Worm (Caenorhabditis elegans) whole organism, L4 larva: ENCODE measurements around the gene M04G7.1.

Experiments used
- D1046.2 ChIP-seq: fragments of 200-800 bp; sonication (Bioruptor generic); IDR thresholded peaks from 2 replicates; pipeline ENCODE4 v1.3.6; 2022; ENCODE audit warnings: missing genetic modification characterization, missing compliant biosample characterization
- F26F4.8 ChIP-seq: fragments of 200-800 bp; sonication (Bioruptor generic); conservative IDR thresholded peaks from 2 replicates; pipeline ENCODE4 v1.3.6; 2022; ENCODE audit warnings: missing genetic modification characterization, missing compliant biosample characterization
- T20F7.1 ChIP-seq: fragments of 200-800 bp; sonication (Bioruptor generic); optimal IDR thresholded peaks from 2 replicates; lab custom pipeline; 2018; ENCODE audit warnings: mild to moderate bottlenecking, missing genetic modification characterization, missing compliant biosample characterization
- Y105C5A.15 ChIP-seq: fragments of 200-800 bp; sonication (Bioruptor generic); IDR thresholded peaks from 2 replicates; pipeline ENCODE4 v1.3.6; 2022; ENCODE audit warnings: missing genetic modification characterization, missing compliant biosample characterization
- Y5F2A.4 ChIP-seq: fragments of 200-800 bp; sonication (Bioruptor generic); optimal IDR thresholded peaks from 2 replicates; lab custom pipeline; 2018; ENCODE audit warnings: mild to moderate bottlenecking, missing genetic modification characterization, missing compliant biosample characterization
- Y75B8A.6 ChIP-seq: fragments of 200-800 bp; sonication (Bioruptor generic); IDR thresholded peaks from 2 replicates; pipeline ENCODE4 v1.3.6; 2022; ENCODE audit warnings: missing genetic modification reagents, missing genetic modification characterization, missing compliant biosample characterization
- arid-1 ChIP-seq: fragments of 200-800 bp; sonication (Bioruptor generic); conservative IDR thresholded peaks from 2 replicates; pipeline ENCODE4 v1.3.6; 2022; ENCODE audit warnings: missing genetic modification reagents, missing genetic modification characterization, missing compliant biosample characterization
- attf-4 ChIP-seq: sonication (generic microtip); optimal IDR thresholded peaks from 3 replicates; lab custom pipeline; 2017; ENCODE audit warnings: missing biosample characterization, missing genetic modification characterization
- ceh-28 ChIP-seq: fragments of 150-350 bp; optimal IDR thresholded peaks from 2 replicates; lab custom pipeline; 2014; ENCODE audit warnings: missing biosample characterization, missing genetic modification reagents, missing genetic modification characterization
- ceh-32 ChIP-seq: sonication (generic microtip); optimal IDR thresholded peaks from 2 replicates; lab custom pipeline; 2016; ENCODE audit warnings: mild to moderate bottlenecking, missing genetic modification characterization, missing compliant biosample characterization; ENCODE audit not compliant: poor library complexity
- ceh-82 ChIP-seq: sonication (generic microtip); optimal IDR thresholded peaks from 2 replicates; lab custom pipeline; 2017; ENCODE audit warnings: missing biosample characterization, missing genetic modification characterization
- cey-2 ChIP-seq: sonication (generic microtip); optimal IDR thresholded peaks from 3 replicates; lab custom pipeline; 2017; ENCODE audit warnings: missing genetic modification characterization, mild to moderate bottlenecking, missing compliant biosample characterization, antibody characterized with exemption, borderline replicate concordance; ENCODE audit not compliant: insufficient read depth
- ctbp-1 ChIP-seq: fragments of 200-800 bp; sonication (Bioruptor generic); IDR thresholded peaks from 2 replicates; pipeline ENCODE4 v1.3.6; 2022; ENCODE audit warnings: missing genetic modification reagents, missing genetic modification characterization, missing compliant biosample characterization
- daf-19 ChIP-seq: fragments of 200-800 bp; sonication (Bioruptor generic); conservative IDR thresholded peaks from 2 replicates; pipeline ENCODE4 v1.3.6; 2022; ENCODE audit warnings: missing genetic modification characterization, missing compliant biosample characterization
- dmd-6 ChIP-seq: fragments of 200-800 bp; sonication (Bioruptor generic); IDR thresholded peaks from 2 replicates; pipeline ENCODE4 v1.3.6; 2022; ENCODE audit warnings: missing genetic modification reagents, missing genetic modification characterization, missing compliant biosample characterization
- dmd-9 ChIP-seq: fragments of 200-800 bp; sonication (Bioruptor generic); IDR thresholded peaks from 2 replicates; pipeline ENCODE4 v1.3.6; 2022; ENCODE audit warnings: missing genetic modification reagents, missing genetic modification characterization, missing compliant biosample characterization
- duxl-1 ChIP-seq: sonication (generic microtip); optimal IDR thresholded peaks from 2 replicates; lab custom pipeline; 2016; ENCODE audit warnings: mild to moderate bottlenecking, missing genetic modification characterization, moderate library complexity, missing compliant biosample characterization; ENCODE audit not compliant: poor library complexity
- egl-43 ChIP-seq: fragments of 200-800 bp; sonication (Bioruptor generic); IDR thresholded peaks from 2 replicates; pipeline ENCODE4 v1.3.6; 2022; ENCODE audit warnings: missing genetic modification reagents, missing genetic modification characterization, missing compliant biosample characterization
- fos-1 ChIP-seq: fragments of 150-350 bp; optimal IDR thresholded peaks from 2 replicates; lab custom pipeline; 2014; ENCODE audit warnings: missing biosample characterization, missing genetic modification characterization
- hif-1 ChIP-seq, 2 experiments: sonication (generic microtip); optimal IDR thresholded peaks; 2 replicates each; lab custom pipeline; 2016 to 2017; ENCODE audit warnings: missing compliant biosample characterization in 2 of 2, missing genetic modification characterization in 2 of 2, missing genetic modification reagents in 2 of 2, missing genotype in 2 of 2, mild to moderate bottlenecking in 1 of 2
- hlh-11 ChIP-seq: fragments of 200-800 bp; sonication (Bioruptor generic); optimal IDR thresholded peaks from 2 replicates; lab custom pipeline; 2018; ENCODE audit warnings: mild to moderate bottlenecking, missing genetic modification characterization, missing compliant biosample characterization
- hlh-30 ChIP-seq: sonication (generic microtip); optimal IDR thresholded peaks from 2 replicates; lab custom pipeline; 2017; ENCODE audit warnings: antibody characterized with exemption, mild to moderate bottlenecking, missing genetic modification characterization, missing compliant biosample characterization; ENCODE audit not compliant: insufficient read depth
- lin-1 ChIP-seq: fragments of 200-800 bp; sonication (Bioruptor generic); IDR thresholded peaks from 2 replicates; pipeline ENCODE4 v1.3.6; 2022; ENCODE audit warnings: missing genetic modification reagents, missing genetic modification characterization, missing compliant biosample characterization
- lin-29 ChIP-seq: fragments of 200-800 bp; sonication (Bioruptor generic); IDR thresholded peaks from 2 replicates; pipeline ENCODE4 v1.3.6; 2022; ENCODE audit warnings: missing genetic modification reagents, missing genetic modification characterization, missing compliant biosample characterization
- lin-38 ChIP-seq: fragments of 200-800 bp; sonication (Bioruptor generic); IDR thresholded peaks from 2 replicates; pipeline ENCODE4 v1.3.6; 2022; ENCODE audit warnings: missing genetic modification reagents, missing genetic modification characterization, missing compliant biosample characterization
- lsy-2 ChIP-seq, 2 experiments: fragments of 150-350 bp in 1 of 2; sonication (generic microtip) in 1 of 2; optimal IDR thresholded peaks; 2 replicates each; lab custom pipeline; 2014 to 2017; ENCODE audit warnings: missing biosample characterization in 2 of 2, missing genetic modification characterization in 2 of 2
- madf-5 ChIP-seq, 2 experiments: fragments of 200-800 bp; sonication (Bioruptor generic); IDR thresholded peaks; 2 replicates each; pipeline ENCODE4 v1.3.6; 2022; ENCODE audit warnings: missing compliant biosample characterization in 2 of 2, missing genetic modification characterization in 2 of 2
- madf-9 ChIP-seq: fragments of 200-800 bp; sonication (Bioruptor generic); conservative IDR thresholded peaks from 2 replicates; pipeline ENCODE4 v1.3.6; 2022; ENCODE audit warnings: missing genetic modification reagents, missing genetic modification characterization, missing compliant biosample characterization
- mdl-1 ChIP-seq, 2 experiments: fragments of 150-350 bp in 1 of 2; sonication (generic microtip) in 1 of 2; optimal IDR thresholded peaks; 2 replicates each; lab custom pipeline; 2014 to 2017; ENCODE audit warnings: missing biosample characterization in 2 of 2, missing genetic modification characterization in 2 of 2
- mxl-2 ChIP-seq: fragments of 200-800 bp; sonication (Bioruptor generic); conservative IDR thresholded peaks from 2 replicates; pipeline ENCODE4 v1.3.6; 2022; ENCODE audit warnings: missing genetic modification reagents, missing genetic modification characterization, missing compliant biosample characterization
- mxl-3 ChIP-seq: fragments of 200-800 bp; sonication (Bioruptor generic); optimal IDR thresholded peaks from 2 replicates; lab custom pipeline; 2018; ENCODE audit warnings: mild to moderate bottlenecking, missing genetic modification characterization, missing compliant biosample characterization
- nhr-102 ChIP-seq: sonication (generic microtip); optimal IDR thresholded peaks from 2 replicates; lab custom pipeline; 2016; ENCODE audit warnings: mild to moderate bottlenecking, missing genetic modification characterization, moderate library complexity, missing compliant biosample characterization
- nhr-11 ChIP-seq: fragments of 150-350 bp; optimal IDR thresholded peaks from 2 replicates; lab custom pipeline; 2014; ENCODE audit warnings: missing biosample characterization, missing genetic modification characterization
- nhr-111 ChIP-seq: fragments of 200-800 bp; sonication (Bioruptor generic); optimal IDR thresholded peaks from 2 replicates; lab custom pipeline; 2018; ENCODE audit warnings: mild to moderate bottlenecking, missing genetic modification characterization, missing compliant biosample characterization
- nhr-25 ChIP-seq: sonication (generic microtip); optimal IDR thresholded peaks from 2 replicates; lab custom pipeline; 2017; ENCODE audit warnings: missing genetic modification characterization, mild to moderate bottlenecking, missing compliant biosample characterization, antibody characterized with exemption, moderate library complexity, borderline replicate concordance; ENCODE audit not compliant: insufficient read depth
- nhr-28 ChIP-seq: fragments of 150-350 bp; optimal IDR thresholded peaks from 2 replicates; lab custom pipeline; 2014; ENCODE audit warnings: missing biosample characterization, missing genetic modification characterization
- nhr-41 ChIP-seq: fragments of 200-800 bp; sonication (Bioruptor generic); IDR thresholded peaks from 2 replicates; pipeline ENCODE4 v1.3.6; 2022; ENCODE audit warnings: missing genetic modification reagents, missing genetic modification characterization, missing compliant biosample characterization
- nhr-6 ChIP-seq: fragments of 150-350 bp; optimal IDR thresholded peaks from 2 replicates; lab custom pipeline; 2014; ENCODE audit warnings: missing biosample characterization, missing genetic modification characterization
- nhr-76 ChIP-seq: fragments of 150-350 bp; optimal IDR thresholded peaks from 2 replicates; lab custom pipeline; 2014; ENCODE audit warnings: missing biosample characterization, missing genetic modification characterization
- nhr-77 ChIP-seq: fragments of 150-350 bp; optimal IDR thresholded peaks from 2 replicates; lab custom pipeline; 2014; ENCODE audit warnings: missing biosample characterization, missing genetic modification characterization
- saeg-2 ChIP-seq: fragments of 200-800 bp; sonication (Bioruptor generic); IDR thresholded peaks from 2 replicates; pipeline ENCODE4 v1.3.6; 2022; ENCODE audit warnings: missing genetic modification reagents, missing genetic modification characterization, missing compliant biosample characterization
- sdz-12 ChIP-seq: fragments of 200-800 bp; sonication (Bioruptor generic); optimal IDR thresholded peaks from 2 replicates; lab custom pipeline; 2018; ENCODE audit warnings: mild to moderate bottlenecking, missing genetic modification characterization, missing compliant biosample characterization
- snpc-4 ChIP-seq: fragments of 150-350 bp; optimal IDR thresholded peaks from 2 replicates; lab custom pipeline; 2014; ENCODE audit warnings: missing biosample characterization, missing genetic modification characterization
- tag-97 ChIP-seq: fragments of 200-800 bp; sonication (Bioruptor generic); IDR thresholded peaks from 2 replicates; pipeline ENCODE4 v1.3.6; 2022; ENCODE audit warnings: missing genetic modification characterization, missing compliant biosample characterization
- unc-39 ChIP-seq: sonication (generic microtip); optimal IDR thresholded peaks from 2 replicates; lab custom pipeline; 2017; ENCODE audit warnings: missing biosample characterization, missing genetic modification characterization
- unc-62 ChIP-seq, 3 experiments: fragments of 150-350 bp in 1 of 3; sonication (generic microtip); optimal IDR thresholded peaks in 2 of 3; peaks in 1 of 3; 1 replicate in 1 of 3; 2 replicates in 2 of 3; lab custom pipeline; 2014 to 2017; ENCODE audit warnings: missing biosample characterization in 3 of 3, missing genetic modification characterization in 3 of 3, missing genetic modification reagents in 3 of 3, missing genotype in 1 of 3
- vab-7 ChIP-seq: fragments of 200-800 bp; sonication (Bioruptor generic); IDR thresholded peaks from 2 replicates; pipeline ENCODE4 v1.3.6; 2022; ENCODE audit warnings: missing genetic modification reagents, missing genetic modification characterization, missing compliant biosample characterization
- zag-1 ChIP-seq: fragments of 150-350 bp; optimal IDR thresholded peaks from 2 replicates; lab custom pipeline; 2014; ENCODE audit warnings: missing biosample characterization, missing genetic modification characterization
- zip-11 ChIP-seq: fragments of 200-800 bp; sonication (Bioruptor generic); IDR thresholded peaks from 2 replicates; pipeline ENCODE4 v1.3.6; 2022; ENCODE audit warnings: missing genetic modification characterization, missing compliant biosample characterization
- ztf-11 ChIP-seq: fragments of 150-350 bp; optimal IDR thresholded peaks from 2 replicates; lab custom pipeline; 2014; ENCODE audit warnings: missing biosample characterization, missing genetic modification characterization

M04G7.1 gene

ce11 chrIV:410420-410891, 45.1 kb upstream of the M04G7.1 start, which contains the start of gene T07A9.12 (continued):
- TF ChIP-seq tag-97 = no peak
- no peak for TF ChIP-seq ctbp-1 (GFP tag; lab: Robert Waterston, UW)
- no peak for TF ChIP-seq Y105C5A.15 (GFP tag; lab: Robert Waterston, UW)
- peak; percentile 66 for TF ChIP-seq nhr-6 (tag; lab: Kevin White, UChicago)
- TF ChIP-seq lsy-2 (tag; optimal IDR thresholded peaks at IDR 0.05; lab: Kevin White, UChicago) = peak; percentile 37 to 79
- TF ChIP-seq nhr-28 (tag; lab: Kevin White, UChicago) = peak; percentile 79
- TF ChIP-seq mdl-1 (tag; optimal IDR thresholded peaks at IDR 0.05; lab: Kevin White, UChicago) = peak; percentile 38 to 48
- peak; percentile 55 for TF ChIP-seq duxl-1 (tag; lab: Kevin White, UChicago)
- peak; percentile 47 for TF ChIP-seq T20F7.1 (GFP tag; lab: Kevin White, UChicago)
- no peak for TF ChIP-seq unc-39 (tag; lab: Kevin White, UChicago)
- peak; percentile 57 for TF ChIP-seq lin-38 (GFP tag; lab: Robert Waterston, UW)
- TF ChIP-seq fos-1 (tag; lab: Kevin White, UChicago) = no peak
- TF ChIP-seq zip-11 (GFP tag; lab: Robert Waterston, UW) = no peak
- TF ChIP-seq hif-1 (tag; optimal IDR thresholded peaks at IDR 0.05; lab: Kevin White, UChicago) = peak in 1 of 2 experiments; percentile 78
- TF ChIP-seq unc-62 (GFP tag; optimal IDR thresholded peaks at IDR 0.05 in 1 of 2; lab: Kevin White, UChicago) = peak in 1 of 2 experiments; percentile 9
- no peak for TF ChIP-seq unc-62 (tag; optimal IDR thresholded peaks at IDR 0.05; lab: Kevin White, UChicago)
- no peak for TF ChIP-seq zag-1 (tag; lab: Kevin White, UChicago)
- no peak for TF ChIP-seq sdz-12 (GFP tag; lab: Kevin White, UChicago)
- TF ChIP-seq nhr-77 (tag; lab: Kevin White, UChicago) = peak; percentile 28
- TF ChIP-seq madf-5 (GFP tag; IDR thresholded peaks at IDR 0.05; lab: Robert Waterston, UW) = no peak
- TF ChIP-seq dmd-6 (GFP tag; lab: Robert Waterston, UW) = peak; percentile 59
- peak; percentile 47 for TF ChIP-seq hlh-30 (tag; lab: Kevin White, UChicago)
- TF ChIP-seq saeg-2 (GFP tag; lab: Robert Waterston, UW) = no peak
- no peak for TF ChIP-seq nhr-76 (tag; lab: Kevin White, UChicago)
- TF ChIP-seq mxl-2 (GFP tag; lab: Robert Waterston, UW) = no peak
- no peak for TF ChIP-seq daf-19
- TF ChIP-seq nhr-11 (tag; lab: Kevin White, UChicago) = peak; percentile 73
- no peak for TF ChIP-seq madf-9 (GFP tag; lab: Robert Waterston, UW)
- no peak for TF ChIP-seq Y75B8A.6 (GFP tag; lab: Robert Waterston, UW)
- no peak for TF ChIP-seq attf-4 (tag; lab: Kevin White, UChicago)
- no peak for TF ChIP-seq egl-43 (GFP tag; lab: Robert Waterston, UW)
- no peak for TF ChIP-seq ztf-11 (tag; lab: Kevin White, UChicago)
- no peak for TF ChIP-seq cey-2
- no peak for TF ChIP-seq ceh-28 (tag; lab: Kevin White, UChicago)
- TF ChIP-seq F26F4.8 = no peak
- no peak for TF ChIP-seq Y5F2A.4 (GFP tag; lab: Kevin White, UChicago)
- no peak for TF ChIP-seq snpc-4
- TF ChIP-seq dmd-9 = no peak
- peak; percentile 4 for TF ChIP-seq nhr-102 (tag; lab: Kevin White, UChicago)
- no peak for TF ChIP-seq ceh-32
- no peak for TF ChIP-seq D1046.2
- TF ChIP-seq nhr-25 (tag; lab: Kevin White, UChicago) = no peak
- TF ChIP-seq lin-1 (GFP tag; lab: Robert Waterston, UW) = 0 out of 2 replicates have a peak, but pooled peaks have one; percentile 11
- TF ChIP-seq lin-29 (GFP tag; lab: Robert Waterston, UW) = no peak
- TF ChIP-seq arid-1 (GFP tag; lab: Robert Waterston, UW) = no peak
- TF ChIP-seq ceh-82 (tag; lab: Kevin White, UChicago) = no peak
- TF ChIP-seq nhr-41 (GFP tag; lab: Robert Waterston, UW) = no peak
- no peak for TF ChIP-seq nhr-111 (GFP tag; lab: Kevin White, UChicago)
- TF ChIP-seq hlh-11 (tag; lab: Kevin White, UChicago) = peak; percentile 80
- TF ChIP-seq mxl-3 (GFP tag; lab: Kevin White, UChicago) = no peak
- TF ChIP-seq vab-7 = no peak
